Worm (Caenorhabditis elegans) whole organism, L4/young adult: ENCODE measurements around the gene F53H1.3.

Experiments
- W03F9.2 ChIP-seq: fragments of 150-350 bp; optimal IDR thresholded peaks from 2 replicates; lab custom pipeline; 2014; ENCODE audit warnings: missing biosample characterization, missing genetic modification characterization
- dao-5 ChIP-seq: sonication (generic microtip); optimal IDR thresholded peaks from 2 replicates; lab custom pipeline; 2016; ENCODE audit warnings: missing genotype, missing genetic modification characterization, moderate library complexity, missing compliant biosample characterization
- him-1 ChIP-seq: sonication (generic microtip); optimal IDR thresholded peaks from 2 replicates; lab custom pipeline; 2016; ENCODE audit warnings: missing genotype, missing genetic modification reagents, missing genetic modification characterization, missing compliant biosample characterization

DNA sequence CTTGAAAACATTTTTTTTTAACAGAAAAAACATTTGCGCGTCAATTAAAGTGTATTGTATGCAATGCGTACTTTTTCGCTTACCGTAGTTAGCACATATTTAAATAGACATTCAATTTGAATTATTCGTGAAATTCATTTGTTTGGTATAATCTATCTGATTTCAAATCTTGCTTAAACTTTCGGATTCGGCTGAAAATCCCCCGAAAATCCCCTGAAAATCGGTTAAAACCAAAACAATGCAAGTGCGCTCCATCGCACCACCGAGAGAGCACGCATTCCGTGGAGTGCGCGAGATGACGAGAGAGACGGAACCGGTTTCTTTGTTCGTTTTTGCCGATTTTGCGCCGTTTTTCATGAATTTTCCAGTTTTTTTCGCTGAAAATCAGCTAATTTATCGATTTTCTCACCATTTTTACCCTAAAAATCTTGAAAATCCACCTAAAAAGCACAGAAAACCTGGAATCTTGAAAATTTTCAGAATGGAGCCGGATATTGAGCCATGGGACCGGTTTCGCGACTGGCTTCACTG lies at the start of gene F53H1.3:
- TF ChIP-seq W03F9.2 (tag; lab: Kevin White, UChicago) (no peak), dao-5 (tag; lab: Kevin White, UChicago) (no peak), him-1 (tag; lab: Kevin White, UChicago) (no peak)
